Fruit fly (Drosophila melanogaster) whole organism, larva: ENCODE results near the gene Pgd.

Experiments
- noc ChIP-seq: fragments of 200-800 bp; sonication (Bioruptor generic); optimal IDR thresholded peaks from 3 replicates; lab custom pipeline; 2019; ENCODE audit warnings: missing biosample characterization, mild to moderate bottlenecking, missing genetic modification characterization, moderate library complexity

Gene Pgd

dm6 chrX:2145114-2145513 lies at the start of gene Pgd:
Pgd (plus strand) TSS chrX:2145136.
- no peak for TF ChIP-seq noc (tag; lab: Kevin White, UChicago)

dm6 chrX:2096341-2096740 lies 48.6 kb upstream of the Pgd start:
- TF ChIP-seq noc (tag; lab: Kevin White, UChicago), result no peak

dm6 chrX:2098267-2098666 lies 46.7 kb upstream of the Pgd start:
- TF ChIP-seq noc (tag; lab: Kevin White, UChicago), result no peak

DNA sequence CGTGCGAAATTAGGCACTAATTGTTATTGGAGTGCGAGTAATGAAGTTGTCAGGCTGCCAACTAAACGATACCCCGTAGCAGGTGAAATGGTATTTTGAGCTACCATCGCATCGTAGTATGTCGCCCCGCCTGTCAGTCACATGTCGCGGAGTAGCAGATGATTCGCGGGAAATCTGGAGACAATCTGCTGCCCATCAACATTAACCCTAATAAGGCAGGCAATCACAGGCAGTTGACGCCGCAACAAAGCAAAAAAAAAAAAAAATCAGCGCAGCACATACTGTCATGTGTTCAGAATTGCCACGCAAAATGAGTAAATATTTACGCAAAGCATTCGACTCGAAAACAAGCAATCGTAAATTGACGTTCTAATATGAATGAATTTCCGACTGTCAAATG lies 41.1 kb upstream of the Pgd start:
- no peak for TF ChIP-seq noc (tag; lab: Kevin White, UChicago)

DNA sequence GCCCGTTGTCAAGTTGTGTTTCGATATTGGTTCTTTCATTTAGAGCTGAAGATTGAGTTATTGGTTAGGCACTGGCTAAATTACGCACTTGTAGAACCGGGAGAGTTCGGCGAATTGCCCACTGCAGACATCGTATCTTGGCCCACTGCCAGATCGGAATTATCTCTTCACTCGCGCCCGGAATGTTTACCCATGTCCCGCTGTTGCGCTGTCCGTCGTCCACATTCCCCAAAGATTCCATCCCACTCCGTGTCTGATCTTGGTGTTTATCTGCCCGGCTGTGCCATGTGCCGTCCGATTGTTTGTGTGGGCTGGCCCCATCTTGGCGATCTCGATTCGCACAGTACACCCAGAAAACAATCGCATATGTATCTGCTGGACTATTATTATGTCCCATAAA lies 40.6 kb upstream of the Pgd start:
- TF ChIP-seq noc (tag; lab: Kevin White, UChicago), result no peak

DNA sequence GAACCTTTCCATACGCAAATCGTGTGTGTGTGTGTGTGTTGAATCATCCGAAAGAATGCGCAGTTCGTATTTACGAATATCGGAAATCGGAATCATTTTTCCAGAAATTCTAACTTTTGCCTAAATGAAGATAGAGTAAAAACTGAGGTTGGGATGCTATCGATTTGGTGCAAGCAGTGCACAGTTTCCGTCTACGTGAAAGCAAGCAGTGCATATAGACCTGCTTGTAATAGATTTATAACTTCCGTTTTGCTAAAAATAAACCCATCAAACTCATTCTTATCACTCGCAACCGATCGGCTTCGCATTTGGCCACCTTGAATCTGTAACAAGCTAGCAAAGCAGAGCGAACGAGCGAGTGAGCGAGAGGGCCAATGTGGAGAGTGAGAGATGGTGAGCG lies 38.6 kb upstream of the Pgd start:
- no peak for TF ChIP-seq noc (tag; lab: Kevin White, UChicago)

DNA sequence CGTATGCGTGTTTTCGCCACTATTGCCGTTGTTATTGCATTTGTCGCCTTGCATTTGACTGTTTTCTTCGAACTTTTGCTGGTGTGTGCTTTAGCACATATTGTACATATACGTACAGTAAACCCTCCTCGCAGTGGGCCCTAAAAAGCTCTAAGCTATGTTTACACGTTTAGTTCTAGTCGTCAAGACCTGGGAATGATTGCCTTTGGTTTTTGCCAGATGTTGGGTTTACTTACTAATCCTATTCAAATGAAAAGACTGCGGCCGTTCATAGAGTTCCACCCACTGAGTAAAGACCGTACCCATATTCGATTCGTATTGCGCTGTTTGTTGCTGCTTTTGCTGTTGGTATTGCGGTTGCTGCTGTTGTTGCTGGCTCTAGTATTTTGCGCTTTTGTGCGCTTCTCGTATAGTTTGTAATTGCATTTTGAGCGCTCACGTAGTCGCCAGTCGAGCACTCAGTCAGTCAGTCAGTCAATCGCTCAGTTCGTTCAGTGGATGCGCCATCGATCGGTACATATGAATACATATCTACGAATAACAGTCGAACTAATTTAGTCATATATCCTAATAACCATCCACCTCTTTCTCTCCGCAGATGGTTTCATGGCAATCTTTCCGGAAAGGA lies 37.0 kb upstream of the Pgd start:
- no peak for TF ChIP-seq noc (tag; lab: Kevin White, UChicago)

dm6 chrX:2108639-2109038 lies 36.3 kb upstream of the Pgd start:
- no peak for TF ChIP-seq noc (tag; lab: Kevin White, UChicago)

DNA sequence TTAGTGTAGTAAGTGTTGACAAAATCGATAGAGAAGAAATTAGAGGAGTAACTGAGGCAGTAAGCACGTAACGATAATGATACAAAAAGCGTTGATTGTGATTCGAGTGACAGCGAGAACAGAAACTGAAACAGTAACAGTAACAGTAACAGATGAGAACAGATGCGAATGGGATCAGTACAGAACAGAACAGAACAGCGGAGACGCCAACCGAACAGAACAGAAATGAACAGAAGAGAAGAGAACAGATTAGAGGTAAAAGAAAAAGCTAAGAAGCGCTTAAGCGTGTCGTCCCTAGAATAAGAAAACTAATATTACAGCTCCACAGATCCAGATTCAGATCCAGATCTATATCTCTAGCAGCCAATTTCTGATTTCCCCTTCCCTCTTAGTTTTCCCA lies 32.3 kb upstream of the Pgd start:
- TF ChIP-seq noc (tag; lab: Kevin White, UChicago), result no peak

dm6 chrX:2121716-2122601 lies 23.0 kb upstream of the Pgd start:
- TF ChIP-seq noc (tag; lab: Kevin White, UChicago), result peak; percentile 6

- TF ChIP-seq noc (tag; lab: Kevin White, UChicago), result peak; percentile 28
Measured at dm6 chrX:2123013-2123964, 21.6 kb upstream of the Pgd start, which contains the start of gene ph-d. ph-d (minus strand) TSS chrX:2123286.

dm6 chrX:2123965-2124688 lies 20.8 kb upstream of the Pgd start:
- peak; percentile 97 for TF ChIP-seq noc (tag; lab: Kevin White, UChicago)

DNA sequence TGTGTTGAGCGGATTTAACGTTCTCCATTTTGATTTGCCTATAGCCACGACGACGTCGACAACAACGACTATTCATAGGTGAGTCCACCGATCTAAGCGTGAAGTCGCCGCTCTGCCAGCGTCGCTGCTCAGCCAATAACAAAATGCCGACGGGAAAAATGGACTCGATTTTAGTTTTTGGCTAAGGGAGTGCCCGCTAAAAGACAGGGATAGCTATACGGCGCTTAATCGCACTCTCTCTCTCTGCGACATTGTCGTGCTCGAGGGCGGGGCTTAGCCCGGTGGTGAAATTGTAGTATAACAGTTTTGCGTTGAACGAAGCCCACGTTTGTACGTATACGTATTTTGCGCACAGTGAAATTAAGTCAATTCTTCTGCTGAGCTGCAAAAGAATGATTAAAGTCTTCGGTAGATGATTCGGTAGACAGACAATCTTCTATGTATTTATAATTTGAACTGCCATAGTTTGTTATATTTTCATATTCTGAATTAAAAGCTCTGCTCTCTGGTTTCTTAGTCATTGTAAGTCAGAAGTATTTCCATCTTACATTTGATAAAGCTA lies 19.3 kb upstream of the Pgd start:
- TF ChIP-seq noc (tag; lab: Kevin White, UChicago), result no peak

DNA sequence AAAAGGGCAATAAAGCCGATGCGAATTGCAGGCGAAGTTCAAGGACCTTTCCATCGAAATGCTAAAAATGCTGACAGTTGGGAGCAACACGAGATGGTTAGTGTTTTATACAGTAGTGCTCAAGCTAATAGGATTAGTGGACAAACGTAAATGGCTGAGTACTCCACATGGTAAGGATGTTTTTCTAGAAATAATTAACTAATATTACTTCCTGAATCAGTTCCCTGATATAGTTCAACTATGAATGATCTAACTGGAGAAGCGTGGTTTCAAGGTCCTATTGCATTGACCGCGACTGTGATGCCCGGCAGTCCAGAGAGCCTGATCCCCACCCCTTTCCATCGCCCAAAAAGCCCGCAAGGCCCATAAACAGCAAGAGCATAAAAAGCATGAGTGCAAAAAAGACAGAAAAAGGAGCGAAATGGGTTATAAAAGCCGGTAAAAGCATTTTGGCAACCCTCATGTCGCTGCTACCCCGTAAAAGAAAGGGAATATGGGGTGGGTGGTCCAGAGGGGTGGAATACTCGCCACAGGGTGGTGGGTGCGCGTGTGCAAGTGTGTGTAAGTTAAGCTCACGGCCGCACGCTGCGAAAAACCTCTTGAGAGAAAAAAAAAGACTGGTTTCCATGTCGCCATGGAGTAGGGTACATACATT lies 10.6 kb upstream of the Pgd start:
- TF ChIP-seq noc (tag; lab: Kevin White, UChicago), result no peak
